Fruit fly (Drosophila melanogaster) whole organism, embryonic: ENCODE measurements around the gene CG9205.
A peak's percentile ranks its signal among the peaks of the same experiment; 100 is the strongest.

Experiments
- Atf6 ChIP-seq: fragments of 200-800 bp; sonication (Bioruptor generic); IDR thresholded peaks from 2 replicates; pipeline ENCODE4 v1.3.6; 2022; ENCODE audit warnings: missing biosample characterization, missing genetic modification characterization
- CG10431 ChIP-seq: fragments of 200-800 bp; sonication (Bioruptor generic); optimal IDR thresholded peaks from 3 replicates; lab custom pipeline; 2018; ENCODE audit warnings: missing biosample characterization, mild to moderate bottlenecking, missing genetic modification characterization
- CG10543 ChIP-seq: fragments of 200-800 bp; sonication (Bioruptor generic); optimal IDR thresholded peaks from 3 replicates; lab custom pipeline; 2017; ENCODE audit warnings: missing biosample characterization, mild to moderate bottlenecking, missing genetic modification characterization, moderate library complexity
- CG12219 ChIP-seq: fragments of 200-800 bp; sonication (Bioruptor generic); optimal IDR thresholded peaks from 3 replicates; lab custom pipeline; 2018; ENCODE audit warnings: missing biosample characterization, mild to moderate bottlenecking, missing genetic modification characterization
- CG15073 ChIP-seq: fragments of 200-800 bp; sonication (Bioruptor generic); optimal IDR thresholded peaks from 2 replicates; lab custom pipeline; 2016; ENCODE audit warnings: missing biosample characterization, missing genetic modification characterization
- CG15479 ChIP-seq: fragments of 200-800 bp; sonication (Bioruptor generic); optimal IDR thresholded peaks from 3 replicates; lab custom pipeline; 2019; ENCODE audit warnings: missing biosample characterization, mild to moderate bottlenecking, missing genetic modification characterization, moderate library complexity
- CG17802 ChIP-seq: fragments of 200-800 bp; sonication (Bioruptor generic); optimal IDR thresholded peaks from 2 replicates; lab custom pipeline; 2018; ENCODE audit warnings: missing biosample characterization, mild to moderate bottlenecking, missing genetic modification characterization, moderate library complexity
- CG18262 ChIP-seq: fragments of 200-800 bp; optimal IDR thresholded peaks from 3 replicates; lab custom pipeline; 2019; ENCODE audit warnings: missing biosample characterization, mild to moderate bottlenecking, missing genetic modification characterization, moderate library complexity
- CG2889 ChIP-seq: fragments of 200-800 bp; sonication (Bioruptor generic); IDR thresholded peaks from 3 replicates; pipeline ENCODE4 v1.3.6; 2022; ENCODE audit warnings: missing biosample characterization, missing genetic modification characterization
- CG30431 ChIP-seq: fragments of 200-800 bp; sonication (Bioruptor generic); optimal IDR thresholded peaks from 2 replicates; lab custom pipeline; 2017; ENCODE audit warnings: missing biosample characterization, missing genetic modification characterization
- CG4854 ChIP-seq: fragments of 200-800 bp; sonication (Bioruptor generic); optimal IDR thresholded peaks from 2 replicates; lab custom pipeline; 2016; ENCODE audit warnings: missing biosample characterization, missing genetic modification characterization, inconsistent platforms
- CG6254 ChIP-seq: fragments of 200-800 bp; sonication (Bioruptor generic); optimal IDR thresholded peaks from 3 replicates; lab custom pipeline; 2017; ENCODE audit warnings: mild to moderate bottlenecking, missing biosample characterization, missing genetic modification reagents, missing genetic modification characterization
- CG8281 ChIP-seq: fragments of 200-800 bp; sonication (Bioruptor generic); optimal IDR thresholded peaks from 2 replicates; lab custom pipeline; 2018; ENCODE audit warnings: missing biosample characterization, mild to moderate bottlenecking, missing genetic modification characterization, moderate library complexity
- Deaf1 ChIP-seq: fragments of 200-800 bp; optimal IDR thresholded peaks from 3 replicates; lab custom pipeline; 2019; ENCODE audit warnings: missing biosample characterization, mild to moderate bottlenecking, missing genetic modification characterization, moderate library complexity
- Dll ChIP-seq: fragments of 200-800 bp; sonication (Bioruptor generic); IDR thresholded peaks from 4 replicates; pipeline ENCODE4 v1.3.6; 2022; ENCODE audit warnings: missing biosample characterization, missing genetic modification characterization; ENCODE audit not compliant: partially characterized antibody
- H2.0 ChIP-seq: fragments of 200-800 bp; sonication (Bioruptor generic); IDR thresholded peaks from 2 replicates; pipeline ENCODE4 v1.3.6; 2022; ENCODE audit warnings: missing biosample characterization, missing genetic modification characterization
- Hmx ChIP-seq: fragments of 200-800 bp; sonication (Bioruptor generic); optimal IDR thresholded peaks from 2 replicates; lab custom pipeline; 2016; ENCODE audit warnings: missing biosample characterization, missing genetic modification characterization
- Hr3 ChIP-seq: fragments of 200-800 bp; sonication (Bioruptor generic); optimal IDR thresholded peaks from 3 replicates; lab custom pipeline; 2016; ENCODE audit warnings: missing biosample characterization, missing genetic modification characterization
- Hsf ChIP-seq: fragments of 200-800 bp; sonication (Bioruptor generic); optimal IDR thresholded peaks from 3 replicates; lab custom pipeline; 2016; ENCODE audit warnings: missing biosample characterization, missing genetic modification characterization
- MTF-1 ChIP-seq: fragments of 200-800 bp; sonication (Bioruptor generic); optimal IDR thresholded peaks from 2 replicates; lab custom pipeline; 2018; ENCODE audit warnings: missing biosample characterization, mild to moderate bottlenecking, missing genetic modification characterization, borderline replicate concordance
- NC2β ChIP-seq: fragments of 200-800 bp; sonication (Bioruptor generic); optimal IDR thresholded peaks from 2 replicates; lab custom pipeline; 2016; ENCODE audit warnings: missing biosample characterization, missing genetic modification characterization
- Oli ChIP-seq: fragments of 200-800 bp; sonication (Bioruptor generic); optimal IDR thresholded peaks from 2 replicates; lab custom pipeline; 2018; ENCODE audit warnings: missing biosample characterization, mild to moderate bottlenecking, missing genetic modification characterization, moderate library complexity
- Scr ChIP-seq: fragments of 200-800 bp; sonication (Bioruptor generic); IDR thresholded peaks from 2 replicates; pipeline ENCODE4 v1.3.6; 2022; ENCODE audit warnings: missing biosample characterization, missing genetic modification characterization; ENCODE audit not compliant: partially characterized antibody
- Vsx1 ChIP-seq: fragments of 200-800 bp; sonication (Bioruptor generic); optimal IDR thresholded peaks from 2 replicates; lab custom pipeline; 2017; ENCODE audit warnings: missing biosample characterization, mild to moderate bottlenecking, missing genetic modification characterization, missing genetic modification reagents
- Xrp1 ChIP-seq: fragments of 200-800 bp; sonication (Bioruptor generic); IDR thresholded peaks from 2 replicates; pipeline ENCODE4 v1.3.6; 2022; ENCODE audit warnings: missing biosample characterization, missing genetic modification characterization
- al ChIP-seq: fragments of 200-800 bp; sonication (Bioruptor generic); IDR thresholded peaks from 2 replicates; pipeline ENCODE4 v1.3.6; 2022; ENCODE audit warnings: missing biosample characterization, missing genetic modification characterization
- bsh ChIP-seq, 2 experiments: fragments of 200-800 bp; sonication (Bioruptor generic); optimal IDR thresholded peaks; 2 replicates each; lab custom pipeline; 2017 to 2018; ENCODE audit warnings: mild to moderate bottlenecking in 2 of 2, missing biosample characterization in 2 of 2, missing genetic modification characterization in 2 of 2, moderate library complexity in 1 of 2
- dpn ChIP-seq, 2 experiments: fragments of 200-800 bp; sonication (Bioruptor generic); optimal IDR thresholded peaks; 3 replicates each; lab custom pipeline; 2016; ENCODE audit warnings: missing biosample characterization in 2 of 2, missing genetic modification characterization in 2 of 2
- emc ChIP-seq: fragments of 200-800 bp; sonication (Bioruptor generic); optimal IDR thresholded peaks from 2 replicates; lab custom pipeline; 2016; ENCODE audit warnings: missing biosample characterization, missing genetic modification characterization
- ems ChIP-seq: fragments of 200-800 bp; sonication (Bioruptor generic); optimal IDR thresholded peaks from 3 replicates; lab custom pipeline; 2016; ENCODE audit warnings: missing biosample characterization, missing genetic modification characterization
- esg ChIP-seq: fragments of 200-800 bp; sonication (Bioruptor generic); conservative IDR thresholded peaks from 2 replicates; pipeline ENCODE4 v1.3.6; 2022; ENCODE audit warnings: missing biosample characterization, missing genetic modification characterization
- gem ChIP-seq: fragments of 200-800 bp; sonication (Bioruptor generic); optimal IDR thresholded peaks from 2 replicates; lab custom pipeline; 2019; ENCODE audit warnings: missing biosample characterization, mild to moderate bottlenecking, missing genetic modification characterization, moderate library complexity
- gfzf ChIP-seq: fragments of 200-800 bp; sonication (Bioruptor generic); optimal IDR thresholded peaks from 2 replicates; lab custom pipeline; 2016; ENCODE audit warnings: missing biosample characterization, mild to moderate bottlenecking, missing genetic modification characterization, moderate library complexity
- ham ChIP-seq: fragments of 200-800 bp; sonication (Bioruptor generic); IDR thresholded peaks from 2 replicates; pipeline ENCODE4 v1.3.6; 2022; ENCODE audit warnings: missing biosample characterization, missing genetic modification characterization
- jigr1 ChIP-seq: fragments of 200-800 bp; sonication (Bioruptor generic); IDR thresholded peaks from 3 replicates; pipeline ENCODE4 v1.3.6; 2022; ENCODE audit warnings: missing biosample characterization, missing genetic modification characterization
- jing ChIP-seq: fragments of 200-800 bp; sonication (Bioruptor generic); optimal IDR thresholded peaks from 2 replicates; lab custom pipeline; 2018; ENCODE audit warnings: missing biosample characterization, mild to moderate bottlenecking, missing genetic modification characterization
- lbe ChIP-seq: fragments of 200-800 bp; sonication (Bioruptor generic); optimal IDR thresholded peaks from 2 replicates; lab custom pipeline; 2016; ENCODE audit warnings: missing biosample characterization, mild to moderate bottlenecking, missing genetic modification characterization
- pan ChIP-seq, 4 experiments: fragments of >200 bp in 3 of 4; fragments of 200-800 bp in 1 of 4; sonication (Bioruptor generic) in 1 of 4; optimal IDR thresholded peaks in 3 of 4; IDR thresholded peaks in 1 of 4; 2 replicates each; pipeline versions ENCODE4 v1.3.6 to Lab custom; 2017 to 2022; ENCODE audit warnings: missing biosample characterization in 2 of 4, missing genetic modification characterization in 2 of 4, mixed read lengths in 1 of 4
- phol ChIP-seq: fragments of 200-800 bp; sonication (Bioruptor generic); optimal IDR thresholded peaks from 3 replicates; lab custom pipeline; 2018; ENCODE audit warnings: missing biosample characterization, mild to moderate bottlenecking, missing genetic modification characterization, moderate library complexity
- ranshi ChIP-seq: fragments of 200-800 bp; sonication (Bioruptor generic); IDR thresholded peaks from 2 replicates; pipeline ENCODE4 v1.3.6; 2022; ENCODE audit warnings: missing biosample characterization, missing genetic modification characterization
- sc ChIP-seq, 3 experiments: fragments of >200 bp in 2 of 3; fragments of 200-800 bp in 1 of 3; sonication (Bioruptor generic) in 1 of 3; optimal IDR thresholded peaks; 2 replicates in 2 of 3; 3 replicates in 1 of 3; lab custom pipeline; 2017; ENCODE audit warnings: mild to moderate bottlenecking in 1 of 3, missing biosample characterization in 1 of 3, missing genetic modification characterization in 1 of 3, missing genetic modification reagents in 1 of 3
- sens ChIP-seq: fragments of 200-800 bp; sonication (Bioruptor generic); peaks from one replicate; lab custom pipeline; 2016; ENCODE audit warnings: missing biosample characterization, missing genetic modification characterization
- sisA ChIP-seq: fragments of 200-800 bp; sonication (Bioruptor generic); IDR thresholded peaks from 2 replicates; pipeline ENCODE4 v1.3.6; 2022; ENCODE audit warnings: missing biosample characterization, missing genetic modification characterization
- so ChIP-seq: fragments of 200-800 bp; sonication (Bioruptor generic); IDR thresholded peaks from 3 replicates; pipeline ENCODE4 v1.3.6; 2022; ENCODE audit warnings: missing biosample characterization, missing genetic modification characterization
- sob ChIP-seq: fragments of 200-800 bp; sonication (Bioruptor generic); IDR thresholded peaks from 2 replicates; pipeline ENCODE4 v1.3.6; 2022; ENCODE audit warnings: missing biosample characterization, missing genetic modification characterization
- stwl ChIP-seq: fragments of 200-800 bp; sonication (Bioruptor generic); optimal IDR thresholded peaks from 3 replicates; lab custom pipeline; 2018; ENCODE audit warnings: missing biosample characterization, mild to moderate bottlenecking, missing genetic modification characterization, moderate library complexity
- ttk ChIP-seq: fragments of 200-800 bp; sonication (Bioruptor generic); IDR thresholded peaks from 2 replicates; pipeline ENCODE4 v2.1.2; 2022; ENCODE audit warnings: missing biosample characterization, missing genetic modification characterization

Gene CG9205

dm6 chr3L:1083323-1083722, 48.8 kb downstream of the CG9205 start (continued):
- TF ChIP-seq Atf6 (GFP tag; lab: Robert Waterston, UW) (no peak), CG2889 (GFP tag; lab: Robert Waterston, UW) (no peak), stwl (tag; lab: Kevin White, UChicago) (peak; percentile 20), MTF-1 (no peak), Dll (GFP tag; lab: Robert Waterston, UW) (peak; percentile 66), Vsx1 (GFP tag; lab: Kevin White, UChicago) (no peak), CG17802 (tag; lab: Kevin White, UChicago) (no peak), pan (optimal IDR thresholded peaks at IDR 0.05; lab: Kevin White, UChicago) (no peak), pan (GFP tag; optimal IDR thresholded peaks at IDR 0.05 in 1 of 2, IDR thresholded peaks at IDR 0.05 in 1 of 2) (peak in 1 of 2 experiments; percentile 38), sisA (GFP tag; lab: Robert Waterston, UW) (no peak), Deaf1 (tag; lab: Kevin White, UChicago) (peak; percentile 7), phol (peak; percentile 45), CG18262 (tag; lab: Kevin White, UChicago) (peak; percentile 80)

dm6 chr3L:1084380-1085097, 50.0 kb downstream of the CG9205 start:
- TF ChIP-seq esg (peak; percentile 37), jigr1 (GFP tag; lab: Robert Waterston, UW) (no peak), CG4854 (GFP tag; lab: Kevin White, UChicago) (no peak), CG8281 (tag; lab: Kevin White, UChicago) (no peak), CG15073 (GFP tag; lab: Kevin White, UChicago) (no peak), dpn (GFP tag; optimal IDR thresholded peaks at IDR 0.05; lab: Kevin White, UChicago) (no peak), sens (peak; percentile 82), sob (GFP tag; lab: Robert Waterston, UW) (no peak), emc (no peak), ranshi (peak; percentile 30; the same call in 1 of the 2 replicates), NC2β (GFP tag; lab: Kevin White, UChicago) (no peak), gem (tag; lab: Kevin White, UChicago) (peak; percentile 59), so (GFP tag; lab: Robert Waterston, UW) (no peak), ham (GFP tag; lab: Robert Waterston, UW) (no peak), CG6254 (peak; percentile 11), MTF-1 (no peak), sc (optimal IDR thresholded peaks at IDR 0.05; lab: Kevin White, UChicago) (no peak), sc (GFP tag; optimal IDR thresholded peaks at IDR 0.05; lab: Kevin White, UChicago) (peak; percentile 6), CG10543 (GFP tag; lab: Kevin White, UChicago) (no peak), H2.0 (peak; percentile 8; the same call in 1 of the 2 replicates), Hr3 (GFP tag; lab: Kevin White, UChicago) (no peak), jing (GFP tag; lab: Kevin White, UChicago) (no peak), Hmx (GFP tag; lab: Kevin White, UChicago) (no peak), Scr (no peak), gfzf (no peak), ttk (GFP tag; lab: Robert Waterston, UW) (no peak), CG10431 (GFP tag; lab: Kevin White, UChicago) (no peak), CG12219 (GFP tag; lab: Kevin White, UChicago) (no peak), CG15479 (no peak), Hsf (GFP tag; lab: Kevin White, UChicago) (no peak), bsh (GFP tag; optimal IDR thresholded peaks at IDR 0.05; lab: Kevin White, UChicago) (peak; percentile 35 to 70), lbe (no peak), al (GFP tag; lab: Robert Waterston, UW) (no peak), Xrp1 (GFP tag; lab: Robert Waterston, UW) (peak; percentile 56), Oli (tag; lab: Kevin White, UChicago) (peak; percentile 2), CG30431 (GFP tag; lab: Kevin White, UChicago) (peak; percentile 29), ems (GFP tag; lab: Kevin White, UChicago) (no peak)
